Worm (Caenorhabditis elegans) whole organism, mixed stage, embryonic: ENCODE data around the gene adah-1.

Source experiments
- elt-3 ChIP-seq: fragments of 150-350 bp; optimal IDR thresholded peaks from 2 replicates; lab custom pipeline; 2014; ENCODE audit warnings: missing biosample characterization, missing genetic modification characterization
- ham-2 ChIP-seq: fragments of 200-800 bp; sonication (Bioruptor generic); optimal IDR thresholded peaks from 2 replicates; lab custom pipeline; 2018; ENCODE audit warnings: mild to moderate bottlenecking, missing genetic modification characterization, missing compliant biosample characterization
- lin-13 ChIP-seq: fragments of 150-350 bp; optimal IDR thresholded peaks from 2 replicates; lab custom pipeline; 2014; ENCODE audit warnings: missing biosample characterization, missing genetic modification characterization
- nhr-12 ChIP-seq: fragments of 150-350 bp; optimal IDR thresholded peaks from 2 replicates; lab custom pipeline; 2014; ENCODE audit warnings: missing biosample characterization, missing genetic modification characterization
- nhr-237 ChIP-seq: fragments of 150-350 bp; optimal IDR thresholded peaks from 2 replicates; lab custom pipeline; 2014; ENCODE audit warnings: missing biosample characterization, missing genetic modification characterization
- nhr-76 ChIP-seq: sonication (generic microtip); optimal IDR thresholded peaks from 2 replicates; lab custom pipeline; 2017; ENCODE audit warnings: missing biosample characterization, missing genetic modification characterization
- snpc-4 ChIP-seq: fragments of 150-350 bp; optimal IDR thresholded peaks from 2 replicates; lab custom pipeline; 2014; ENCODE audit warnings: missing biosample characterization, missing genetic modification characterization

- no peak for TF ChIP-seq nhr-76 (tag; lab: Kevin White, UChicago)
- TF ChIP-seq elt-3 (tag; lab: Kevin White, UChicago), result no peak
- no peak for TF ChIP-seq ham-2 (GFP tag; lab: Kevin White, UChicago)
- no peak for TF ChIP-seq nhr-12 (tag; lab: Kevin White, UChicago)
- no peak for TF ChIP-seq snpc-4 (tag; lab: Kevin White, UChicago)
- TF ChIP-seq lin-13 (tag; lab: Kevin White, UChicago), result no peak
- TF ChIP-seq nhr-237 (tag; lab: Kevin White, UChicago), result no peak
Observed at ce11 chrIV:7018623-7019022, 5.4 kb upstream of the adah-1 start.
